Worm (Caenorhabditis elegans) whole organism, L1 larva: Measurements from ENCODE around the gene clec-55.
A peak's percentile ranks its signal among the peaks of the same experiment; 100 is the strongest.

Source experiments
- C04F5.9 ChIP-seq: sonication (generic microtip); optimal IDR thresholded peaks from 2 replicates; lab custom pipeline; 2016; ENCODE audit warnings: missing genetic modification characterization, missing compliant biosample characterization
- C16A3.4 ChIP-seq: fragments of 150-350 bp; optimal IDR thresholded peaks from 2 replicates; lab custom pipeline; 2014; ENCODE audit warnings: missing biosample characterization, missing genetic modification characterization
- C34B4.2 ChIP-seq: sonication (generic microtip); optimal IDR thresholded peaks from 2 replicates; lab custom pipeline; 2017; ENCODE audit warnings: mild to moderate bottlenecking, missing genetic modification characterization, missing compliant biosample characterization
- F16B12.6 ChIP-seq: fragments of 150-350 bp; optimal IDR thresholded peaks from 2 replicates; lab custom pipeline; 2014; ENCODE audit warnings: missing biosample characterization, missing genetic modification characterization
- Y116A8C.19 ChIP-seq: sonication (generic microtip); optimal IDR thresholded peaks from 2 replicates; lab custom pipeline; 2016; ENCODE audit warnings: missing compliant biosample characterization, missing genetic modification characterization, borderline replicate concordance
- aha-1 ChIP-seq: fragments of 150-350 bp; optimal IDR thresholded peaks from 2 replicates; lab custom pipeline; 2014; ENCODE audit warnings: missing biosample characterization, missing genetic modification characterization
- aly-2 ChIP-seq: fragments of 150-350 bp; optimal IDR thresholded peaks from 2 replicates; lab custom pipeline; 2014; ENCODE audit warnings: missing biosample characterization, missing genetic modification characterization
- ama-1 ChIP-seq: fragments of 150-350 bp; optimal IDR thresholded peaks from 2 replicates; lab custom pipeline; 2014
- blmp-1 ChIP-seq: fragments of 150-350 bp; optimal IDR thresholded peaks from 2 replicates; lab custom pipeline; 2014; ENCODE audit warnings: missing biosample characterization, missing genetic modification characterization
- ceh-63 ChIP-seq: fragments of 200-800 bp; sonication (Bioruptor generic); optimal IDR thresholded peaks from 2 replicates; lab custom pipeline; 2018; ENCODE audit warnings: mild to moderate bottlenecking, missing genetic modification characterization, missing compliant biosample characterization
- ceh-8 ChIP-seq: fragments of 200-800 bp; sonication (Bioruptor generic); optimal IDR thresholded peaks from 2 replicates; lab custom pipeline; 2018; ENCODE audit warnings: mild to moderate bottlenecking, missing genetic modification characterization, moderate library complexity, missing compliant biosample characterization
- ceh-82 ChIP-seq, 3 experiments: fragments of 150-350 bp in 1 of 3; sonication (generic microtip) in 2 of 3; optimal IDR thresholded peaks; 2 replicates each; lab custom pipeline; 2014 to 2017; ENCODE audit warnings: missing biosample characterization in 3 of 3, missing genetic modification characterization in 3 of 3
- ceh-90 ChIP-seq: sonication (generic microtip); optimal IDR thresholded peaks from 2 replicates; lab custom pipeline; 2016; ENCODE audit warnings: missing genetic modification characterization, missing compliant biosample characterization
- dpl-1 ChIP-seq, 3 experiments: fragments of 150-350 bp in 2 of 3; sonication (generic microtip) in 1 of 3; optimal IDR thresholded peaks; 2 replicates each; lab custom pipeline; 2014 to 2017; ENCODE audit warnings: missing biosample characterization in 3 of 3, missing genetic modification characterization in 3 of 3, missing genetic modification reagents in 3 of 3
- dsc-1 ChIP-seq: sonication (generic microtip); optimal IDR thresholded peaks from 2 replicates; lab custom pipeline; 2016; ENCODE audit warnings: mild to moderate bottlenecking, missing genetic modification characterization, missing compliant biosample characterization
- efl-1 ChIP-seq, 4 experiments: fragments of 150-350 bp; optimal IDR thresholded peaks in 3 of 4; peaks in 1 of 4; 1 replicate in 1 of 4; 2 replicates in 3 of 4; lab custom pipeline; 2014; ENCODE audit warnings: missing biosample characterization in 2 of 4, missing genetic modification characterization in 2 of 4, missing genetic modification reagents in 2 of 4
- elt-3 ChIP-seq, 6 experiments: fragments of 150-350 bp in 1 of 6; sonication (generic microtip); optimal IDR thresholded peaks; 2 replicates each; lab custom pipeline; 2017 to 2018; ENCODE audit warnings: missing biosample characterization in 6 of 6, missing genetic modification characterization in 6 of 6, inconsistent platforms in 1 of 6
- fkh-10 ChIP-seq: sonication (generic microtip); optimal IDR thresholded peaks from 2 replicates; lab custom pipeline; 2017; ENCODE audit warnings: missing biosample characterization, missing genetic modification reagents, missing genetic modification characterization
- fkh-4 ChIP-seq: sonication (generic microtip); optimal IDR thresholded peaks from 2 replicates; lab custom pipeline; 2016; ENCODE audit warnings: missing compliant biosample characterization, missing genetic modification characterization, borderline replicate concordance
- grh-1 ChIP-seq: fragments of 200-800 bp; sonication (Bioruptor generic); IDR thresholded peaks from 2 replicates; pipeline ENCODE4 v1.3.6; 2022; ENCODE audit warnings: missing genetic modification reagents, missing genetic modification characterization, missing compliant biosample characterization
- hlh-4 ChIP-seq: sonication (generic microtip); optimal IDR thresholded peaks from 2 replicates; lab custom pipeline; 2016; ENCODE audit warnings: mild to moderate bottlenecking, missing genetic modification characterization, missing compliant biosample characterization
- hpl-2 ChIP-seq: fragments of 150-350 bp; optimal IDR thresholded peaks from 2 replicates; lab custom pipeline; 2014; ENCODE audit warnings: missing biosample characterization, missing genetic modification reagents, missing genetic modification characterization
- irx-1 ChIP-seq: sonication (generic microtip); optimal IDR thresholded peaks from 2 replicates; lab custom pipeline; 2016; ENCODE audit warnings: missing genetic modification characterization, missing compliant biosample characterization
- isw-1 ChIP-seq: fragments of 200-800 bp; sonication (Bioruptor generic); IDR thresholded peaks from 2 replicates; pipeline ENCODE4 v1.3.6; 2022; ENCODE audit warnings: missing genetic modification characterization, missing compliant biosample characterization
- lin-14 ChIP-seq: fragments of 200-800 bp; sonication (Bioruptor generic); optimal IDR thresholded peaks from 2 replicates; lab custom pipeline; 2018; ENCODE audit warnings: mild to moderate bottlenecking, missing genetic modification characterization, moderate library complexity, missing compliant biosample characterization
- lin-15B ChIP-seq: fragments of 150-350 bp; sonication (generic microtip); optimal IDR thresholded peaks from 3 replicates; lab custom pipeline; 2014; ENCODE audit warnings: missing biosample characterization, missing genetic modification characterization
- lin-35 ChIP-seq, 2 experiments: fragments of 150-350 bp; optimal IDR thresholded peaks; 2 replicates each; lab custom pipeline; 2014; ENCODE audit warnings: missing biosample characterization in 2 of 2, missing genetic modification characterization in 2 of 2, missing genetic modification reagents in 2 of 2
- lin-39 ChIP-seq: fragments of 150-350 bp; optimal IDR thresholded peaks from 2 replicates; lab custom pipeline; 2014; ENCODE audit warnings: missing biosample characterization, missing genetic modification reagents, missing genetic modification characterization
- mab-9 ChIP-seq: fragments of 200-800 bp; sonication (Bioruptor generic); IDR thresholded peaks from 2 replicates; pipeline ENCODE4 v1.3.6; 2022; ENCODE audit warnings: missing genetic modification reagents, missing genetic modification characterization, missing compliant biosample characterization
- mep-1 ChIP-seq: fragments of 150-350 bp; optimal IDR thresholded peaks from 2 replicates; lab custom pipeline; 2014; ENCODE audit warnings: missing biosample characterization, missing genetic modification characterization
- nhr-19 ChIP-seq: fragments of 200-800 bp; sonication (Bioruptor generic); conservative IDR thresholded peaks from 2 replicates; pipeline ENCODE4 v1.3.6; 2022; ENCODE audit warnings: missing genetic modification characterization, missing compliant biosample characterization
- nhr-47 ChIP-seq: sonication (generic microtip); optimal IDR thresholded peaks from 2 replicates; lab custom pipeline; 2016; ENCODE audit warnings: mild to moderate bottlenecking, missing genetic modification characterization, moderate library complexity, missing compliant biosample characterization
- nhr-71 ChIP-seq: sonication (generic microtip); optimal IDR thresholded peaks from 2 replicates; lab custom pipeline; 2016; ENCODE audit warnings: mild to moderate bottlenecking, missing genetic modification characterization, moderate library complexity, missing compliant biosample characterization
- nhr-76 ChIP-seq: sonication (generic microtip); optimal IDR thresholded peaks from 2 replicates; lab custom pipeline; 2017; ENCODE audit warnings: missing biosample characterization, missing genetic modification characterization
- nhr-84 ChIP-seq: sonication (generic microtip); optimal IDR thresholded peaks from 2 replicates; lab custom pipeline; 2017; ENCODE audit warnings: missing biosample characterization, missing genetic modification characterization
- nhr-90 ChIP-seq: sonication (generic microtip); optimal IDR thresholded peaks from 2 replicates; lab custom pipeline; 2016; ENCODE audit warnings: mild to moderate bottlenecking, missing genetic modification characterization, missing compliant biosample characterization; ENCODE audit not compliant: poor library complexity
- pag-3 ChIP-seq: sonication (generic microtip); optimal IDR thresholded peaks from 2 replicates; lab custom pipeline; 2017; ENCODE audit warnings: missing genetic modification characterization, mild to moderate bottlenecking, missing compliant biosample characterization, antibody characterized with exemption, borderline replicate concordance; ENCODE audit not compliant: insufficient read depth
- pax-3 ChIP-seq: fragments of 200-800 bp; sonication (Bioruptor generic); optimal IDR thresholded peaks from 2 replicates; lab custom pipeline; 2018; ENCODE audit warnings: mild to moderate bottlenecking, missing genetic modification characterization, moderate library complexity, missing compliant biosample characterization
- rnt-1 ChIP-seq: sonication (generic microtip); optimal IDR thresholded peaks from 2 replicates; lab custom pipeline; 2016; ENCODE audit warnings: mild to moderate bottlenecking, missing genetic modification characterization, moderate library complexity, missing compliant biosample characterization
- skn-1 ChIP-seq: fragments of 150-350 bp; optimal IDR thresholded peaks from 2 replicates; lab custom pipeline; 2014; ENCODE audit warnings: missing biosample characterization, missing genetic modification characterization
- snpc-4 ChIP-seq: fragments of 150-350 bp; optimal IDR thresholded peaks from 2 replicates; lab custom pipeline; 2014; ENCODE audit warnings: missing biosample characterization, missing genetic modification characterization
- snu-23 ChIP-seq: sonication (generic microtip); optimal IDR thresholded peaks from 2 replicates; lab custom pipeline; 2016; ENCODE audit warnings: missing genetic modification characterization, missing compliant biosample characterization
- sox-4 ChIP-seq: sonication (generic microtip); optimal IDR thresholded peaks from 2 replicates; lab custom pipeline; 2016; ENCODE audit warnings: missing genetic modification characterization, missing compliant biosample characterization
- sup-37 ChIP-seq: fragments of 200-800 bp; sonication (Bioruptor generic); optimal IDR thresholded peaks from 2 replicates; lab custom pipeline; 2018; ENCODE audit warnings: mild to moderate bottlenecking, missing genetic modification characterization, missing compliant biosample characterization
- tlp-1 ChIP-seq: fragments of 150-350 bp; optimal IDR thresholded peaks from 2 replicates; lab custom pipeline; 2014; ENCODE audit warnings: missing biosample characterization, missing genetic modification characterization
- unc-30 ChIP-seq: sonication (generic microtip); optimal IDR thresholded peaks from 2 replicates; lab custom pipeline; 2017; ENCODE audit warnings: missing biosample characterization, missing genetic modification characterization
- unc-86 ChIP-seq: sonication (generic microtip); optimal IDR thresholded peaks from 2 replicates; lab custom pipeline; 2016; ENCODE audit warnings: missing genetic modification characterization, missing compliant biosample characterization
- unc-98 ChIP-seq: fragments of 200-800 bp; sonication (Bioruptor generic); IDR thresholded peaks from 2 replicates; pipeline ENCODE4 v1.3.6; 2022; ENCODE audit warnings: missing genetic modification characterization, missing compliant biosample characterization
- vab-15 ChIP-seq: sonication (generic microtip); optimal IDR thresholded peaks from 2 replicates; lab custom pipeline; 2017; ENCODE audit warnings: missing genotype, mild to moderate bottlenecking, missing genetic modification characterization, missing compliant biosample characterization
- ztf-11 ChIP-seq, 2 experiments: sonication (generic microtip); optimal IDR thresholded peaks; 2 replicates each; lab custom pipeline; 2016 to 2017; ENCODE audit warnings: missing genetic modification characterization in 2 of 2, missing biosample characterization in 1 of 2, missing compliant biosample characterization in 1 of 2

clec-55 gene

ce11 chrV:14468196-14468874 is 10.7 kb upstream of the clec-55 start, which contains the start of gene srz-97 (continued):
- peak; percentile 42 for TF ChIP-seq lin-14 (GFP tag; lab: Kevin White, UChicago)
- peak in 1 of 3 experiments; percentile 27 for TF ChIP-seq dpl-1 (GFP tag; optimal IDR thresholded peaks at IDR 0.05; lab: Kevin White, UChicago)
- peak; percentile 73 for TF ChIP-seq nhr-47 (tag; lab: Kevin White, UChicago)
- TF ChIP-seq nhr-90 (tag; lab: Kevin White, UChicago): peak; percentile 84
- TF ChIP-seq tlp-1: no peak
- no peak for TF ChIP-seq elt-3 (tag; optimal IDR thresholded peaks at IDR 0.05; lab: Kevin White, UChicago)
- no peak for TF ChIP-seq C04F5.9 (tag; lab: Kevin White, UChicago)
- TF ChIP-seq blmp-1 (tag; lab: Kevin White, UChicago): no peak
- TF ChIP-seq hpl-2: peak; percentile 17
- no peak for TF ChIP-seq pax-3
- TF ChIP-seq ceh-90 (tag; lab: Kevin White, UChicago): no peak
- no peak for TF ChIP-seq unc-30 (tag; lab: Kevin White, UChicago)
- peak; percentile 66 for TF ChIP-seq snu-23 (GFP tag; lab: Kevin White, UChicago)
- TF ChIP-seq mep-1 (tag; lab: Kevin White, UChicago): peak; percentile 4
- TF ChIP-seq snpc-4 (tag; lab: Kevin White, UChicago): peak; percentile 97
- no peak for TF ChIP-seq unc-86 (tag; lab: Kevin White, UChicago)
- no peak for TF ChIP-seq Y116A8C.19 (tag; lab: Kevin White, UChicago)
- no peak for TF ChIP-seq unc-98
- no peak for TF ChIP-seq skn-1 (tag; lab: Kevin White, UChicago)
- no peak for TF ChIP-seq nhr-76 (tag; lab: Kevin White, UChicago)
- no peak for TF ChIP-seq ceh-63 (GFP tag; lab: Kevin White, UChicago)
- no peak for TF ChIP-seq C34B4.2 (tag; lab: Kevin White, UChicago)
- no peak for TF ChIP-seq lin-15B
- TF ChIP-seq lin-39: no peak
- no peak for TF ChIP-seq pag-3
- peak; percentile 76 for TF ChIP-seq nhr-19 (GFP tag; lab: Robert Waterston, UW)
- TF ChIP-seq ztf-11 (tag; optimal IDR thresholded peaks at IDR 0.05; lab: Kevin White, UChicago): no peak
- no peak for TF ChIP-seq sox-4
- peak in 1 of 3 experiments; percentile 16 for TF ChIP-seq ceh-82 (tag; optimal IDR thresholded peaks at IDR 0.05; lab: Kevin White, UChicago)
- no peak for TF ChIP-seq F16B12.6 (tag; lab: Kevin White, UChicago)
- TF ChIP-seq C16A3.4 (tag; lab: Kevin White, UChicago): no peak
- TF ChIP-seq vab-15 (tag; lab: Kevin White, UChicago): no peak
- TF ChIP-seq grh-1: peak; percentile 65
- TF ChIP-seq lin-35 (GFP tag; optimal IDR thresholded peaks at IDR 0.05; lab: Kevin White, UChicago): peak in 1 of 2 experiments; percentile 38
- TF ChIP-seq isw-1 (GFP tag; lab: Robert Waterston, UW): no peak
- peak; percentile 4 for TF ChIP-seq hlh-4 (tag; lab: Kevin White, UChicago)
- no peak for TF ChIP-seq dsc-1 (tag; lab: Kevin White, UChicago)
- TF ChIP-seq aly-2: no peak
- no peak for TF ChIP-seq irx-1 (tag; lab: Kevin White, UChicago)
- no peak for TF ChIP-seq sup-37 (GFP tag; lab: Kevin White, UChicago)
- TF ChIP-seq nhr-84 (tag; lab: Kevin White, UChicago): no peak
- no peak for TF ChIP-seq fkh-10
- no peak for TF ChIP-seq mab-9 (GFP tag; lab: Robert Waterston, UW)
- no peak for TF ChIP-seq fkh-4 (tag; lab: Kevin White, UChicago)
- no peak for TF ChIP-seq ama-1
- peak; percentile 73 for TF ChIP-seq nhr-71 (tag; lab: Kevin White, UChicago)
- no peak for TF ChIP-seq ceh-8 (GFP tag; lab: Kevin White, UChicago)
- peak; percentile 43 for TF ChIP-seq rnt-1 (tag; lab: Kevin White, UChicago)
- TF ChIP-seq aha-1 (tag; lab: Kevin White, UChicago): no peak
- TF ChIP-seq efl-1 (optimal IDR thresholded peaks at IDR 0.05; lab: Kevin White, UChicago): peak; percentile 41 to 60
- TF ChIP-seq efl-1 (GFP tag; optimal IDR thresholded peaks at IDR 0.05 in 1 of 2; lab: Kevin White, UChicago): peak in 1 of 2 experiments; percentile 77
